Worm (Caenorhabditis elegans) whole organism, L4 larva: ENCODE measurements around the gene wbp-2.
A peak's percentile ranks its signal among the peaks of the same experiment; 100 is the strongest.

Source experiments
- D1046.2 ChIP-seq: fragments of 200-800 bp; sonication (Bioruptor generic); IDR thresholded peaks from 2 replicates; pipeline ENCODE4 v1.3.6; 2022; ENCODE audit warnings: missing genetic modification characterization, missing compliant biosample characterization
- F37D6.2 ChIP-seq: sonication (generic microtip); optimal IDR thresholded peaks from 2 replicates; lab custom pipeline; 2016; ENCODE audit warnings: mild to moderate bottlenecking, missing genetic modification characterization, missing compliant biosample characterization
- T20F7.1 ChIP-seq: fragments of 200-800 bp; sonication (Bioruptor generic); optimal IDR thresholded peaks from 2 replicates; lab custom pipeline; 2018; ENCODE audit warnings: mild to moderate bottlenecking, missing genetic modification characterization, missing compliant biosample characterization
- T26A8.4 ChIP-seq: fragments of 200-800 bp; sonication (Bioruptor generic); IDR thresholded peaks from 2 replicates; pipeline ENCODE4 v1.3.6; 2022; ENCODE audit warnings: missing genetic modification characterization, missing compliant biosample characterization
- Y48G9A.11 ChIP-seq: fragments of 200-800 bp; sonication (Bioruptor generic); IDR thresholded peaks from 2 replicates; pipeline ENCODE4 v1.3.6; 2022; ENCODE audit warnings: missing genetic modification reagents, missing genetic modification characterization, missing compliant biosample characterization
- aha-1 ChIP-seq: fragments of 150-350 bp; peaks from one replicate; lab custom pipeline; 2014; ENCODE audit warnings: missing biosample characterization, missing genetic modification characterization
- ceh-20 ChIP-seq: fragments of 200-800 bp; sonication (Bioruptor generic); IDR thresholded peaks from 2 replicates; pipeline ENCODE4 v1.3.6; 2022; ENCODE audit warnings: missing genetic modification reagents, missing genetic modification characterization, missing compliant biosample characterization
- ceh-62 ChIP-seq: sonication (generic microtip); optimal IDR thresholded peaks from 2 replicates; lab custom pipeline; 2017; ENCODE audit warnings: missing biosample characterization, missing genetic modification characterization
- ces-1 ChIP-seq: fragments of 150-350 bp; sonication (generic microtip); optimal IDR thresholded peaks from 4 replicates; lab custom pipeline; 2014; ENCODE audit warnings: missing biosample characterization, missing genetic modification reagents, missing genetic modification characterization
- ctbp-1 ChIP-seq: fragments of 200-800 bp; sonication (Bioruptor generic); IDR thresholded peaks from 2 replicates; pipeline ENCODE4 v1.3.6; 2022; ENCODE audit warnings: missing genetic modification reagents, missing genetic modification characterization, missing compliant biosample characterization
- daf-16 ChIP-seq, 3 experiments: sonication (generic microtip); optimal IDR thresholded peaks; 2 replicates each; lab custom pipeline; 2016 to 2017; ENCODE audit warnings: missing genetic modification characterization in 3 of 3, missing genetic modification reagents in 3 of 3, mild to moderate bottlenecking in 2 of 3, missing compliant biosample characterization in 2 of 3, missing biosample characterization in 1 of 3, moderate library complexity in 1 of 3
- daf-19 ChIP-seq: fragments of 200-800 bp; sonication (Bioruptor generic); conservative IDR thresholded peaks from 2 replicates; pipeline ENCODE4 v1.3.6; 2022; ENCODE audit warnings: missing genetic modification characterization, missing compliant biosample characterization
- egl-27 ChIP-seq: sonication (generic microtip); optimal IDR thresholded peaks from 3 replicates; lab custom pipeline; 2017; ENCODE audit warnings: missing biosample characterization, missing genetic modification reagents, missing genetic modification characterization
- hif-1 ChIP-seq, 2 experiments: sonication (generic microtip); optimal IDR thresholded peaks; 2 replicates each; lab custom pipeline; 2016 to 2017; ENCODE audit warnings: missing compliant biosample characterization in 2 of 2, missing genetic modification characterization in 2 of 2, missing genetic modification reagents in 2 of 2, missing genotype in 2 of 2, mild to moderate bottlenecking in 1 of 2
- hlh-11 ChIP-seq: fragments of 200-800 bp; sonication (Bioruptor generic); optimal IDR thresholded peaks from 2 replicates; lab custom pipeline; 2018; ENCODE audit warnings: mild to moderate bottlenecking, missing genetic modification characterization, missing compliant biosample characterization
- hlh-30 ChIP-seq: sonication (generic microtip); optimal IDR thresholded peaks from 2 replicates; lab custom pipeline; 2017; ENCODE audit warnings: antibody characterized with exemption, mild to moderate bottlenecking, missing genetic modification characterization, missing compliant biosample characterization; ENCODE audit not compliant: insufficient read depth
- lim-7 ChIP-seq: fragments of 200-800 bp; sonication (Bioruptor generic); IDR thresholded peaks from 2 replicates; pipeline ENCODE4 v1.3.6; 2022; ENCODE audit warnings: missing genetic modification characterization, missing compliant biosample characterization
- lin-1 ChIP-seq: fragments of 200-800 bp; sonication (Bioruptor generic); IDR thresholded peaks from 2 replicates; pipeline ENCODE4 v1.3.6; 2022; ENCODE audit warnings: missing genetic modification reagents, missing genetic modification characterization, missing compliant biosample characterization
- lin-15B ChIP-seq: fragments of 150-350 bp; sonication (generic microtip); optimal IDR thresholded peaks from 3 replicates; lab custom pipeline; 2014; ENCODE audit warnings: missing biosample characterization, missing genetic modification characterization
- lin-29 ChIP-seq: fragments of 200-800 bp; sonication (Bioruptor generic); IDR thresholded peaks from 2 replicates; pipeline ENCODE4 v1.3.6; 2022; ENCODE audit warnings: missing genetic modification reagents, missing genetic modification characterization, missing compliant biosample characterization
- lin-39 ChIP-seq: fragments of 150-350 bp; optimal IDR thresholded peaks from 2 replicates; lab custom pipeline; 2014; ENCODE audit warnings: missing biosample characterization, missing genetic modification reagents, missing genetic modification characterization
- lir-3 ChIP-seq: sonication (generic microtip); optimal IDR thresholded peaks from 2 replicates; lab custom pipeline; 2016; ENCODE audit warnings: mild to moderate bottlenecking, missing genetic modification characterization, missing compliant biosample characterization
- lsy-2 ChIP-seq, 2 experiments: fragments of 150-350 bp in 1 of 2; sonication (generic microtip) in 1 of 2; optimal IDR thresholded peaks; 2 replicates each; lab custom pipeline; 2014 to 2017; ENCODE audit warnings: missing biosample characterization in 2 of 2, missing genetic modification characterization in 2 of 2
- madf-5 ChIP-seq, 2 experiments: fragments of 200-800 bp; sonication (Bioruptor generic); IDR thresholded peaks; 2 replicates each; pipeline ENCODE4 v1.3.6; 2022; ENCODE audit warnings: missing compliant biosample characterization in 2 of 2, missing genetic modification characterization in 2 of 2
- nhr-11 ChIP-seq: fragments of 150-350 bp; optimal IDR thresholded peaks from 2 replicates; lab custom pipeline; 2014; ENCODE audit warnings: missing biosample characterization, missing genetic modification characterization
- nhr-42 ChIP-seq: fragments of 200-800 bp; sonication (Bioruptor generic); IDR thresholded peaks from 2 replicates; pipeline ENCODE4 v1.3.6; 2022; ENCODE audit warnings: missing genetic modification characterization, missing compliant biosample characterization
- nhr-77 ChIP-seq: fragments of 150-350 bp; optimal IDR thresholded peaks from 2 replicates; lab custom pipeline; 2014; ENCODE audit warnings: missing biosample characterization, missing genetic modification characterization
- php-3 ChIP-seq: fragments of 200-800 bp; sonication (Bioruptor generic); IDR thresholded peaks from 2 replicates; pipeline ENCODE4 v1.3.6; 2022; ENCODE audit warnings: missing genetic modification reagents, missing genetic modification characterization, missing compliant biosample characterization
- spr-3 ChIP-seq: fragments of 200-800 bp; sonication (Bioruptor generic); optimal IDR thresholded peaks from 2 replicates; lab custom pipeline; 2018; ENCODE audit warnings: mild to moderate bottlenecking, missing genetic modification characterization, missing compliant biosample characterization
- tag-97 ChIP-seq: fragments of 200-800 bp; sonication (Bioruptor generic); IDR thresholded peaks from 2 replicates; pipeline ENCODE4 v1.3.6; 2022; ENCODE audit warnings: missing genetic modification characterization, missing compliant biosample characterization
- tra-1 ChIP-seq: fragments of 200-800 bp; sonication (Bioruptor generic); IDR thresholded peaks from 2 replicates; pipeline ENCODE4 v1.3.6; 2022; ENCODE audit warnings: missing genetic modification reagents, missing genetic modification characterization, missing compliant biosample characterization
- unc-62 ChIP-seq, 3 experiments: fragments of 150-350 bp in 1 of 3; sonication (generic microtip); optimal IDR thresholded peaks in 2 of 3; peaks in 1 of 3; 1 replicate in 1 of 3; 2 replicates in 2 of 3; lab custom pipeline; 2014 to 2017; ENCODE audit warnings: missing biosample characterization in 3 of 3, missing genetic modification characterization in 3 of 3, missing genetic modification reagents in 3 of 3, missing genotype in 1 of 3
- zag-1 ChIP-seq: fragments of 150-350 bp; optimal IDR thresholded peaks from 2 replicates; lab custom pipeline; 2014; ENCODE audit warnings: missing biosample characterization, missing genetic modification characterization
- zfp-2 ChIP-seq: sonication (generic microtip); optimal IDR thresholded peaks from 2 replicates; lab custom pipeline; 2016; ENCODE audit warnings: mild to moderate bottlenecking, missing genetic modification characterization, missing compliant biosample characterization

Gene wbp-2

DNA sequence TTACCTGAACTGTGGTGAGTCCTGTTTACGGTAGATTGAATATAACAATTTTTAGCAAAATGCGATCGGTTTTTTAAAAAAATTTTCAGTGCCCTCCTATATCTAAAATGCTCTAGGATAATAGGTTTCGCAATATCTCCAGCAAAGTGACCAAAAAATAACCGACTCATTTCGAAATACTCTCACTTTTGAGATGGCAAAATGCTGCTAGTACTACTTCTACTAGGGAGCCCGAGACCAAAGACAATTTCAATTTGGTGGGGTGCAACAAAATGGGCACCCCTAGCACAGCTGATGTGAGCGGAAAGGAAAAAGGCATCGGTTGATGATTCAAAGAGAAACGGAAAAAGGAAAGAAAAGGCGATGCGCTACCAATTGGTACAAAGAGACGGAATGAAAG, 26.0 kb upstream of the wbp-2 start:
- TF ChIP-seq Y48G9A.11 (no peak), nhr-77 (no peak), hif-1 (tag; optimal IDR thresholded peaks at IDR 0.05; lab: Kevin White, UChicago) (no peak), T26A8.4 (GFP tag; lab: Robert Waterston, UW) (no peak), lir-3 (tag; lab: Kevin White, UChicago) (no peak)

DNA sequence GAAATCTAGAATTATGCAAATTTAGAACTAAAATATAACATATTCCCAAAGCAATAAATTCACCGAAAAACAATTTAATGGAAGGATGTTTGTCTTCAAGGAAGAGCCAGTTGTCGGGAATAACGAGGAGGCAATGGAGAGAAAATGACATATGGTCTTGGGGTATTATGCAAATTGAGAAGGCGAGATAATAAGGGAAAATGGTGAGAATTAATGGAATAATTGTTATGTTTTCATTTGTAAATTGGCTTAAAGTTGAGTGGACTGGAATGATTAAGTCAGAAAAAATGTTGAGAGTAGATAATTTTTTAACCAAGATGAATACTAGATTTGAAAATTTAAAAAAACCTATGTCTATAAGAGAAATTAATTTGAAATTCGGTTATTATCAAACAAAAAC, 24.7 kb upstream of the wbp-2 start:
- TF ChIP-seq lin-1 (GFP tag; lab: Robert Waterston, UW) = no peak
- TF ChIP-seq tag-97 = no peak
- no peak for TF ChIP-seq nhr-42 (GFP tag; lab: Robert Waterston, UW)
- no peak for TF ChIP-seq lin-15B (tag; lab: Kevin White, UChicago)
- no peak for TF ChIP-seq tra-1 (GFP tag; lab: Robert Waterston, UW)
- TF ChIP-seq, all 104 proteins: peak for 0

DNA sequence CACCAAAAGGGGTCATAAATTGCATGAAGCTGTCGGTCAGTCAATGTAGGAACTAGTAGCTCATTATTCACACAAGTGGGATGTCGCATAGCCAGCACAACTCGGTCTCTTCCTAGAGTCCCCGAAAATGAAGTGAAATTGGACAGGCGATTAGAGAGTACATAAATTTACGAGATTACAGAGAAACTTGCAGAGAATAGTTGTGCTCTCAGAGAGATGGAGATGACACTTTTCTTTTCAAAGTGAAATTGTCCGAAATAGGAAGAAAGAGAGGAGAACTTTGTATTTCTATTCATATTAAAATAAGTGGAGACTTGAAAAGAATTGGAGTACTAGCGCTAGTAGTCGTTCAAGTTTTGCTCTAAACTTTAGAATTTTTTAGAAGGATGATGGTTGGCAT, 24.0 kb upstream of the wbp-2 start:
- peak in 1 of 2 experiments; percentile 67 for TF ChIP-seq unc-62 (GFP tag; optimal IDR thresholded peaks at IDR 0.05 in 1 of 2; lab: Kevin White, UChicago)
- TF ChIP-seq unc-62 (tag; optimal IDR thresholded peaks at IDR 0.05; lab: Kevin White, UChicago) = no peak
- no peak for TF ChIP-seq ces-1 (GFP tag; lab: Kevin White, UChicago)
- no peak for TF ChIP-seq D1046.2
- TF ChIP-seq aha-1 (tag; lab: Kevin White, UChicago) = peak; percentile 23
- TF ChIP-seq T26A8.4 (GFP tag; lab: Robert Waterston, UW) = no peak
- TF ChIP-seq F37D6.2 = no peak
- no peak for TF ChIP-seq spr-3 (GFP tag; lab: Kevin White, UChicago)
- 0 out of 2 replicates have a peak, but pooled peaks have one; percentile 17 for TF ChIP-seq ctbp-1

DNA sequence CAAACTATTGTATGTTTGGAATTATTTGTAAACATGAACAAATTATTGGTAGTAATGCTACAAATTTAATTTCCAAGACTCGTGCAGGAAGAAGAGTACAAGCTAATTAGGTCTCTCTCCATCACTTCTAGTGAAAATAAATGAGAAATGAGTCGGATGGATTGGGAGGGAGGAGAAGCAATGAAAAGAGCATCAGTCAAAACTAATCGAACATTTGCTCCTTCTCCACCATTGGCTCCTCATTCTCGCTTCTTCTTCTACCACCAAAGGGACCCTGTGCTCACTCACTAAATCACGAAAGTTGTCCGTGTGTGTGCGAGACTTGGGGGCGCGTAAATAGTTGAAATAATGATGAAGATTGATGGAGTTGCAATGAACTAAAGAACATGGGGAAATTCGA, 22.7 kb upstream of the wbp-2 start:
- TF ChIP-seq lsy-2 (tag; optimal IDR thresholded peaks at IDR 0.05; lab: Kevin White, UChicago) (peak in 1 of 2 experiments; percentile 19), lin-39 (no peak), madf-5 (GFP tag; IDR thresholded peaks at IDR 0.05; lab: Robert Waterston, UW) (no peak), aha-1 (tag; lab: Kevin White, UChicago) (peak; percentile 67), unc-62 (GFP tag; optimal IDR thresholded peaks at IDR 0.05 in 1 of 2; lab: Kevin White, UChicago) (peak in 1 of 2 experiments; percentile 93), unc-62 (tag; optimal IDR thresholded peaks at IDR 0.05; lab: Kevin White, UChicago) (no peak), daf-16 (GFP tag; optimal IDR thresholded peaks at IDR 0.05; lab: Kevin White, UChicago) (peak in 1 of 2 experiments; percentile 49), daf-16 (tag; optimal IDR thresholded peaks at IDR 0.05; lab: Kevin White, UChicago) (no peak), nhr-11 (tag; lab: Kevin White, UChicago) (peak; percentile 54), ceh-20 (GFP tag; lab: Robert Waterston, UW) (peak; percentile 61; the same call in 1 of the 2 replicates), hlh-11 (tag; lab: Kevin White, UChicago) (peak; percentile 14)
- TF ChIP-seq, all 104 proteins: peak for 7

DNA sequence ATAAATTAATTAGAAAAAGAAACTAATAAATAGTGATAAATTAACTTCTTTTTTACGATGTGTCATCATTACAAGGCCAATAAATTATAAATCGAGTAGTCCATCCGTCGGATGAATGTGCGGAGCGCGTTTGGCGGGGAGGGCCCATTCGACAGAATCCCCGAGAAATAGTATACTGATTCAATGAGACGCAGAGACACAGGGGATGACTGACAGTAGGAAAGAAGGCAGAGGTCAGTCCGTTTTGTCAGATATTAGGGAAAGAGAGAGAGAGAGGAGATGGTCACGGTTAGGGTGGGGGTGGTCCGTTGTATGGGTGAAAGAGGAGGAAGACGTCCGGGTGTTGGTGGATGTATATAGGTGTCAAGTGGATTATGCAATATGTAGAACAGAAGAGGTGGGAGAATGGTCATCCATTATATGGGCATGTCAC, 20.9 kb upstream of the wbp-2 start:
- TF ChIP-seq daf-19 = no peak
- TF ChIP-seq unc-62 (GFP tag; optimal IDR thresholded peaks at IDR 0.05 in 1 of 2; lab: Kevin White, UChicago) = peak in 1 of 2 experiments; percentile 79
- no peak for TF ChIP-seq unc-62 (tag; optimal IDR thresholded peaks at IDR 0.05; lab: Kevin White, UChicago)
- TF ChIP-seq, all 104 proteins: peak for 1

DNA sequence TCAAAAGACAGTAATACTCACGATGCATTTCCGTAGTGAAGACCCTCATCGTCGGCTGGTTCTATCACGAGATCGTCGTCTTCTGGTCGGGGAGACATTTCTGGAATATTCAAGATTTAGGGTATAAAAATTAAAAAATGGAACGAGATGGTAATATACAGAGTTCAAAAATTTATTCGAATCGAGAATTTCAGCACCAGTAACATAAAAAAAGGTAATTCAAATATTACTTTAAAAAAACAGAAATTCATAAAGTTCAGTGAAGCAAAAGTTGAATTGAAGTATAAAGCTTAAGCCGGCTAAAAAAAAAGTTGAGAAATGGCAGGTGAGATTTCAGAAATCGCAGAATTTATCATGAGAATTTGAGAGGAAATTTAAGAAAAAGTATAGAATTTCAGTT, 19.4 kb upstream of the wbp-2 start, which contains the start of gene cam-1:
TSS of gene cam-1 (minus strand) at position 101 of the 400 bp plus-strand sequence.
- no peak for TF ChIP-seq zfp-2
- peak; percentile 71 for TF ChIP-seq aha-1 (tag; lab: Kevin White, UChicago)

DNA sequence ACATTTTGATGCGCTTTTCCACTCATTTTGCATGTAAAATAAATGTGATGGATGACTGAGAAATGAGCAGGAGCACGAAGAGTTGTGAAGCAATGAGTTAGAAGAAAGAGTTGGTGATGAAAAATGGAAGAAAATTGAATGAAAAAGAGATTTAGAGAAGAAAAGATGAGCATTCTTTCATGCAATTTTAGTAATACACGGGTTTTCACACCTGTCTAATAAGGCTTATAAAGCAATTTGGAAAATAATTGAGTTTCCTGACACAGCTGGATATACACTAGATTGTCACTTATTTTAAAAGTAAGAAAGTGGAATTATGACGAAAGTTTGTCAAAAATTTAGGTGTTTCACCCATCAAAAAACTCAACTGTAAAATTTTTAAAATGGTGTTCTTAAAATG, 18.8 kb upstream of the wbp-2 start:
- TF ChIP-seq lin-29 (GFP tag; lab: Robert Waterston, UW) = no peak
- TF ChIP-seq lim-7 (GFP tag; lab: Robert Waterston, UW) = no peak
- no peak for TF ChIP-seq ceh-20 (GFP tag; lab: Robert Waterston, UW)
- TF ChIP-seq egl-27 = no peak
- TF ChIP-seq ceh-62 (tag; lab: Kevin White, UChicago) = no peak
- TF ChIP-seq hlh-30 (tag; lab: Kevin White, UChicago) = no peak
- TF ChIP-seq zag-1 (tag; lab: Kevin White, UChicago) = no peak
- TF ChIP-seq php-3 (GFP tag; lab: Robert Waterston, UW) = no peak
- no peak for TF ChIP-seq T20F7.1 (GFP tag; lab: Kevin White, UChicago)
